Fruit fly (Drosophila melanogaster) Kc167 (cell line): ENCODE results near the gene CG4751.
A peak's percentile ranks its signal among the peaks of the same experiment; 100 is the strongest.

ENCODE experiments used
- h ChIP-seq: fragments of >200 bp; optimal IDR thresholded peaks from 3 replicates; lab custom pipeline; 2018; ENCODE audit warnings: missing external identifiers
- psq ChIP-seq: fragments of >200 bp; optimal IDR thresholded peaks from 2 replicates; lab custom pipeline; 2017; ENCODE audit warnings: missing external identifiers

dm6 chr2L:11106562-11106962 lies 24.0 kb upstream of the CG4751 start, which contains the start of gene Reps:
- TF ChIP-seq psq (lab: Kevin White, UChicago): no peak
- peak; percentile 34 for TF ChIP-seq h (lab: Kevin White, UChicago)
